Fruit fly (Drosophila melanogaster): ENCODE results near the gene Pdhb.

- TF ChIP-seq CG8478 (optimal IDR thresholded peaks at IDR 0.05) (no peak), Dll (optimal IDR thresholded peaks at IDR 0.05) (no peak), usp (GFP tag; optimal IDR thresholded peaks at IDR 0.05) (no peak), pan (optimal IDR thresholded peaks at IDR 0.05) (no peak)
Observed at dm6 chr3R:29076609-29077008, 36.3 kb upstream of the Pdhb start.
